Worm (Caenorhabditis elegans) whole organism, L2 larva: ENCODE results near the gene Y9C9A.13.
"Not testable (repeated sequence)": the region's sequence is repeated elsewhere in the genome, so short reads cannot be mapped to it uniquely, and the experiment has no call there.

Experiments
- F13H6.1 ChIP-seq: sonication (generic microtip); optimal IDR thresholded peaks from 2 replicates; lab custom pipeline; 2016; ENCODE audit warnings: missing genetic modification characterization, missing compliant biosample characterization
- ZK546.5 ChIP-seq: sonication (generic microtip); optimal IDR thresholded peaks from 2 replicates; lab custom pipeline; 2017; ENCODE audit warnings: missing biosample characterization, missing genetic modification characterization
- alr-1 ChIP-seq: fragments of 150-350 bp; optimal IDR thresholded peaks from 2 replicates; lab custom pipeline; 2014; ENCODE audit warnings: missing biosample characterization, missing genetic modification characterization
- ama-1 ChIP-seq: fragments of 150-350 bp; optimal IDR thresholded peaks from 2 replicates; lab custom pipeline; 2018; ENCODE audit warnings: inconsistent platforms
- ceh-16 ChIP-seq: fragments of 150-350 bp; optimal IDR thresholded peaks from 2 replicates; lab custom pipeline; 2014; ENCODE audit warnings: missing biosample characterization, missing genetic modification characterization
- ceh-82 ChIP-seq: fragments of 150-350 bp; optimal IDR thresholded peaks from 2 replicates; lab custom pipeline; 2014; ENCODE audit warnings: missing biosample characterization, missing genetic modification characterization
- crh-2 ChIP-seq: sonication (generic microtip); optimal IDR thresholded peaks from 2 replicates; lab custom pipeline; 2017; ENCODE audit warnings: missing biosample characterization, missing genetic modification characterization
- dmd-4 ChIP-seq: sonication (generic microtip); optimal IDR thresholded peaks from 2 replicates; lab custom pipeline; 2017; ENCODE audit warnings: missing biosample characterization, missing genetic modification characterization
- elt-1 ChIP-seq: fragments of 150-350 bp; optimal IDR thresholded peaks from 2 replicates; lab custom pipeline; 2014; ENCODE audit warnings: missing biosample characterization, missing genetic modification characterization
- elt-3 ChIP-seq: sonication (generic microtip); optimal IDR thresholded peaks from 2 replicates; lab custom pipeline; 2017; ENCODE audit warnings: missing biosample characterization, missing genetic modification characterization
- fos-1 ChIP-seq: fragments of 150-350 bp; optimal IDR thresholded peaks from 2 replicates; lab custom pipeline; 2014; ENCODE audit warnings: missing biosample characterization, missing genetic modification characterization
- lin-11 ChIP-seq: fragments of 150-350 bp; sonication (generic microtip); optimal IDR thresholded peaks from 2 replicates; lab custom pipeline; 2014; ENCODE audit warnings: missing biosample characterization, missing genetic modification characterization, inconsistent platforms, mixed read lengths
- lin-39 ChIP-seq: fragments of 150-350 bp; optimal IDR thresholded peaks from 2 replicates; lab custom pipeline; 2014; ENCODE audit warnings: missing biosample characterization, missing genetic modification reagents, missing genetic modification characterization
- lsy-2 ChIP-seq, 2 experiments: fragments of 150-350 bp in 1 of 2; sonication (generic microtip) in 1 of 2; optimal IDR thresholded peaks; 2 replicates each; lab custom pipeline; 2014 to 2017; ENCODE audit warnings: missing biosample characterization in 2 of 2, missing genetic modification characterization in 2 of 2
- mab-5 ChIP-seq: fragments of 150-350 bp; optimal IDR thresholded peaks from 2 replicates; lab custom pipeline; 2014; ENCODE audit warnings: missing biosample characterization, missing genetic modification characterization
- mbf-1 ChIP-seq: sonication (generic microtip); optimal IDR thresholded peaks from 2 replicates; lab custom pipeline; 2017; ENCODE audit warnings: missing biosample characterization, missing genetic modification characterization
- mdl-1 ChIP-seq, 2 experiments: fragments of 150-350 bp in 1 of 2; sonication (generic microtip) in 1 of 2; optimal IDR thresholded peaks; 2 replicates each; lab custom pipeline; 2017; ENCODE audit warnings: missing biosample characterization in 2 of 2, missing genetic modification characterization in 2 of 2
- nhr-10 ChIP-seq: sonication (generic microtip); optimal IDR thresholded peaks from 2 replicates; lab custom pipeline; 2017; ENCODE audit warnings: missing biosample characterization, missing genetic modification characterization
- nhr-12 ChIP-seq: fragments of 150-350 bp; optimal IDR thresholded peaks from 2 replicates; lab custom pipeline; 2014; ENCODE audit warnings: missing biosample characterization, missing genetic modification characterization
- nhr-21 ChIP-seq: fragments of 150-350 bp; optimal IDR thresholded peaks from 2 replicates; lab custom pipeline; 2014; ENCODE audit warnings: missing biosample characterization, missing genetic modification characterization
- nhr-23 ChIP-seq: fragments of 150-350 bp; optimal IDR thresholded peaks from 2 replicates; lab custom pipeline; 2014; ENCODE audit warnings: missing biosample characterization, missing genetic modification reagents, missing genetic modification characterization
- nhr-77 ChIP-seq: fragments of 150-350 bp; optimal IDR thresholded peaks from 2 replicates; lab custom pipeline; 2014; ENCODE audit warnings: missing biosample characterization, missing genetic modification characterization
- peb-1 ChIP-seq: fragments of 150-350 bp; optimal IDR thresholded peaks from 2 replicates; lab custom pipeline; 2014; ENCODE audit warnings: missing biosample characterization, missing genetic modification characterization
- sem-4 ChIP-seq: fragments of 150-350 bp; optimal IDR thresholded peaks from 2 replicates; lab custom pipeline; 2014; ENCODE audit warnings: missing biosample characterization, missing genetic modification reagents, missing genetic modification characterization
- skn-1 ChIP-seq: sonication (generic microtip); optimal IDR thresholded peaks from 2 replicates; lab custom pipeline; 2017; ENCODE audit warnings: missing biosample characterization, missing genetic modification characterization
- sma-3 ChIP-seq: sonication (generic microtip); optimal IDR thresholded peaks from 2 replicates; lab custom pipeline; 2016; ENCODE audit warnings: missing genetic modification reagents, missing genetic modification characterization, missing compliant biosample characterization
- sma-9 ChIP-seq, 2 experiments: fragments of 150-350 bp in 1 of 2; sonication (generic microtip) in 1 of 2; optimal IDR thresholded peaks; 2 replicates each; lab custom pipeline; 2014 to 2016; ENCODE audit warnings: missing genetic modification characterization in 2 of 2, mild to moderate bottlenecking in 1 of 2, missing biosample characterization in 1 of 2, missing compliant biosample characterization in 1 of 2, missing genetic modification reagents in 1 of 2, moderate library complexity in 1 of 2
- snpc-4 ChIP-seq: fragments of 150-350 bp; optimal IDR thresholded peaks from 2 replicates; lab custom pipeline; 2014; ENCODE audit warnings: missing biosample characterization, missing genetic modification characterization
- unc-39 ChIP-seq: fragments of 150-350 bp; optimal IDR thresholded peaks from 2 replicates; lab custom pipeline; 2014; ENCODE audit warnings: missing biosample characterization, missing genetic modification characterization
- unc-55 ChIP-seq: fragments of 150-350 bp; sonication (generic microtip); optimal IDR thresholded peaks from 3 replicates; lab custom pipeline; 2014; ENCODE audit warnings: missing biosample characterization, missing genetic modification reagents, missing genetic modification characterization
- ztf-1 ChIP-seq: fragments of 200-800 bp; sonication (Bioruptor generic); conservative IDR thresholded peaks from 2 replicates; pipeline ENCODE4 v1.3.6; 2022; ENCODE audit warnings: missing genetic modification characterization, missing compliant biosample characterization

The Y9C9A.13 gene

ce11 chrIV:4969419-4969818, at the start of gene Y9C9A.13:
Gene Y9C9A.13 (minus strand): TSS chrIV:4969519.
- no peak for TF ChIP-seq nhr-10 (tag; lab: Kevin White, UChicago)
- no peak for TF ChIP-seq sma-3
- TF ChIP-seq ceh-82 (tag; lab: Kevin White, UChicago), result no peak
- no peak for TF ChIP-seq snpc-4 (tag; lab: Kevin White, UChicago)
- no peak for TF ChIP-seq alr-1 (tag; lab: Kevin White, UChicago)
- TF ChIP-seq mdl-1 (tag; optimal IDR thresholded peaks at IDR 0.05; lab: Kevin White, UChicago), result no peak
- TF ChIP-seq peb-1, result no peak
- TF ChIP-seq ZK546.5 (tag; lab: Kevin White, UChicago), result no peak
- TF ChIP-seq ama-1 (lab: Kevin White, UChicago), result no peak
- no peak for TF ChIP-seq mbf-1 (tag; lab: Kevin White, UChicago)
- no peak for TF ChIP-seq elt-3 (tag; lab: Kevin White, UChicago)
- TF ChIP-seq unc-55 (GFP tag; lab: Kevin White, UChicago), result no peak

ce11 chrIV:5017075-5017474, 47.8 kb upstream of the Y9C9A.13 start, which contains the start of gene T28H11.7:
Gene T28H11.7 (minus strand): TSS chrIV:5017175.
- not testable (repeated sequence) for TF ChIP-seq peb-1; ZK546.5 (tag; lab: Kevin White, UChicago); mab-5 (tag; lab: Kevin White, UChicago)

- TF ChIP-seq ztf-1; nhr-23 (tag; lab: Kevin White, UChicago); lsy-2 (tag; optimal IDR thresholded peaks at IDR 0.05; lab: Kevin White, UChicago): not testable (repeated sequence)
Observed at ce11 chrIV:5016461-5016860, 47.1 kb upstream of the Y9C9A.13 start, which contains the start of gene ssq-4. Gene ssq-4 (plus strand): TSS chrIV:5016479.

- TF ChIP-seq elt-3 (tag; lab: Kevin White, UChicago) (no peak), sma-9 (GFP tag; optimal IDR thresholded peaks at IDR 0.05; lab: Kevin White, UChicago) (no peak), sma-9 (tag; optimal IDR thresholded peaks at IDR 0.05; lab: Kevin White, UChicago) (no peak), nhr-21 (tag; lab: Kevin White, UChicago) (no peak), lin-11 (tag; lab: Kevin White, UChicago) (no peak), F13H6.1 (tag; lab: Kevin White, UChicago) (no peak), ZK546.5 (tag; lab: Kevin White, UChicago) (no peak), elt-1 (tag; lab: Kevin White, UChicago) (no peak), unc-39 (tag; lab: Kevin White, UChicago) (no peak), lin-39 (no peak), mbf-1 (tag; lab: Kevin White, UChicago) (no peak), sem-4 (tag; lab: Kevin White, UChicago) (no peak), nhr-23 (tag; lab: Kevin White, UChicago) (no peak), ceh-16 (tag; lab: Kevin White, UChicago) (no peak), ztf-1 (no peak), skn-1 (tag; lab: Kevin White, UChicago) (no peak), dmd-4 (tag; lab: Kevin White, UChicago) (no peak)
Observed at ce11 chrIV:5012241-5012640, 42.9 kb upstream of the Y9C9A.13 start, which contains the start of gene srm-1. Gene srm-1 (plus strand): TSS chrIV:5012541.

ce11 chrIV:5008378-5008777, 39.1 kb upstream of the Y9C9A.13 start, which contains the start of gene srm-2:
Gene srm-2 (plus strand): TSS chrIV:5008678.
- TF ChIP-seq ZK546.5 (tag; lab: Kevin White, UChicago) (no peak), nhr-77 (tag; lab: Kevin White, UChicago) (no peak), lsy-2 (tag; optimal IDR thresholded peaks at IDR 0.05; lab: Kevin White, UChicago) (no peak), nhr-12 (no peak), mab-5 (tag; lab: Kevin White, UChicago) (no peak), unc-39 (tag; lab: Kevin White, UChicago) (no peak), peb-1 (no peak), ama-1 (lab: Kevin White, UChicago) (no peak), crh-2 (no peak), ceh-16 (tag; lab: Kevin White, UChicago) (no peak), unc-55 (GFP tag; lab: Kevin White, UChicago) (no peak), fos-1 (tag; lab: Kevin White, UChicago) (no peak), F13H6.1 (tag; lab: Kevin White, UChicago) (no peak), mdl-1 (tag; optimal IDR thresholded peaks at IDR 0.05; lab: Kevin White, UChicago) (no peak), dmd-4 (tag; lab: Kevin White, UChicago) (no peak), sem-4 (tag; lab: Kevin White, UChicago) (no peak), ceh-82 (tag; lab: Kevin White, UChicago) (no peak)
